Fruit fly (Drosophila melanogaster) S2 (cell line): ENCODE measurements around the gene CG42238.

Source experiments
- CG8478 ChIP-seq: fragments of >200 bp; optimal IDR thresholded peaks from 2 replicates; lab custom pipeline; 2018
- CTCF ChIP-seq, 2 experiments: fragments of >200 bp; optimal IDR thresholded peaks; 2 replicates each; lab custom pipeline; 2018

Gene CG42238

dm6 chr2L:21004799-21005198 is 47.2 kb downstream of the CG42238 start:
- TF ChIP-seq CTCF (optimal IDR thresholded peaks at IDR 0.05; lab: Kevin White, UChicago) (no peak), CG8478 (lab: Kevin White, UChicago) (no peak)

dm6 chr2L:20998788-20999187 is 53.2 kb downstream of the CG42238 start:
- TF ChIP-seq CG8478 (lab: Kevin White, UChicago) (no peak), CTCF (optimal IDR thresholded peaks at IDR 0.05; lab: Kevin White, UChicago) (no peak)

- TF ChIP-seq CTCF (optimal IDR thresholded peaks at IDR 0.05; lab: Kevin White, UChicago): no peak
These were observed 56.0 kb downstream of the CG42238 start for dm6 chr2L:20995883-20996443.

dm6 chr2L:20994686-20995532 is 57.1 kb downstream of the CG42238 start:
- TF ChIP-seq CG8478 (lab: Kevin White, UChicago) (no peak), CTCF (optimal IDR thresholded peaks at IDR 0.05; lab: Kevin White, UChicago) (no peak)

dm6 chr2L:20991528-20991927 is 60.4 kb downstream of the CG42238 start:
- TF ChIP-seq CTCF (optimal IDR thresholded peaks at IDR 0.05; lab: Kevin White, UChicago) (no peak), CG8478 (lab: Kevin White, UChicago) (no peak)

- no peak for TF ChIP-seq CTCF (optimal IDR thresholded peaks at IDR 0.05; lab: Kevin White, UChicago)
These were observed 61.7 kb downstream of the CG42238 start for dm6 chr2L:20990230-20990629.

- no peak for TF ChIP-seq CTCF (optimal IDR thresholded peaks at IDR 0.05; lab: Kevin White, UChicago)
- no peak for TF ChIP-seq CG8478 (lab: Kevin White, UChicago)
These were observed 62.4 kb downstream of the CG42238 start for dm6 chr2L:20989519-20989918.

dm6 chr2L:20987438-20987837 is 64.5 kb downstream of the CG42238 start:
- TF ChIP-seq CTCF (optimal IDR thresholded peaks at IDR 0.05; lab: Kevin White, UChicago): no peak
- no peak for TF ChIP-seq CG8478 (lab: Kevin White, UChicago)

- TF ChIP-seq CG8478 (lab: Kevin White, UChicago): no peak
- no peak for TF ChIP-seq CTCF (optimal IDR thresholded peaks at IDR 0.05; lab: Kevin White, UChicago)
These were observed 69.7 kb downstream of the CG42238 start for dm6 chr2L:20982242-20982641.

dm6 chr2L:20975594-20975993 is 76.4 kb downstream of the CG42238 start:
- no peak for TF ChIP-seq CG8478 (lab: Kevin White, UChicago)

- TF ChIP-seq CG8478 (lab: Kevin White, UChicago) (no peak), CTCF (optimal IDR thresholded peaks at IDR 0.05; lab: Kevin White, UChicago) (no peak)
These were observed 77.8 kb downstream of the CG42238 start for dm6 chr2L:20974037-20974646.

dm6 chr2L:20971659-20972314 is 80.2 kb downstream of the CG42238 start:
- TF ChIP-seq CG8478 (lab: Kevin White, UChicago) (no peak), CTCF (optimal IDR thresholded peaks at IDR 0.05; lab: Kevin White, UChicago) (no peak)

dm6 chr2L:20970792-20971191 is 81.2 kb downstream of the CG42238 start:
- TF ChIP-seq CG8478 (lab: Kevin White, UChicago) (no peak), CTCF (optimal IDR thresholded peaks at IDR 0.05; lab: Kevin White, UChicago) (no peak)

- TF ChIP-seq CG8478 (lab: Kevin White, UChicago) (no peak), CTCF (optimal IDR thresholded peaks at IDR 0.05; lab: Kevin White, UChicago) (no peak)
These were observed 82.2 kb downstream of the CG42238 start for dm6 chr2L:20969674-20970297.

dm6 chr2L:20968727-20969126 is 83.2 kb downstream of the CG42238 start:
- TF ChIP-seq CG8478 (lab: Kevin White, UChicago) (no peak), CTCF (optimal IDR thresholded peaks at IDR 0.05; lab: Kevin White, UChicago) (no peak)
